Worm (Caenorhabditis elegans) whole organism, L4/young adult: ENCODE measurements around the gene F36H9.5.

ENCODE experiments used
- W03F9.2 ChIP-seq: fragments of 150-350 bp; optimal IDR thresholded peaks from 2 replicates; lab custom pipeline; 2014; ENCODE audit warnings: missing biosample characterization, missing genetic modification characterization
- dao-5 ChIP-seq: sonication (generic microtip); optimal IDR thresholded peaks from 2 replicates; lab custom pipeline; 2016; ENCODE audit warnings: missing genotype, missing genetic modification characterization, moderate library complexity, missing compliant biosample characterization
- him-1 ChIP-seq: sonication (generic microtip); optimal IDR thresholded peaks from 2 replicates; lab custom pipeline; 2016; ENCODE audit warnings: missing genotype, missing genetic modification reagents, missing genetic modification characterization, missing compliant biosample characterization

- TF ChIP-seq W03F9.2 (tag; lab: Kevin White, UChicago) (no peak), him-1 (tag; lab: Kevin White, UChicago) (no peak), dao-5 (tag; lab: Kevin White, UChicago) (no peak)
Measured at ce11 chrV:1771727-1772126, 10.1 kb downstream of the F36H9.5 start, which contains the start of gene dhs-13.
